Worm (Caenorhabditis elegans) whole organism, L4 larva: ENCODE measurements around the gene F53F8.4.

ENCODE experiments used
- T20F7.1 ChIP-seq: fragments of 200-800 bp; sonication (Bioruptor generic); optimal IDR thresholded peaks from 2 replicates; lab custom pipeline; 2018; ENCODE audit warnings: mild to moderate bottlenecking, missing genetic modification characterization, missing compliant biosample characterization
- ZK546.5 ChIP-seq, 2 experiments: sonication (generic microtip); optimal IDR thresholded peaks; 2 replicates each; lab custom pipeline; 2017; ENCODE audit warnings: missing biosample characterization in 2 of 2, missing genetic modification characterization in 2 of 2
- aha-1 ChIP-seq: fragments of 150-350 bp; peaks from one replicate; lab custom pipeline; 2014; ENCODE audit warnings: missing biosample characterization, missing genetic modification characterization
- hlh-30 ChIP-seq: sonication (generic microtip); optimal IDR thresholded peaks from 2 replicates; lab custom pipeline; 2017; ENCODE audit warnings: antibody characterized with exemption, mild to moderate bottlenecking, missing genetic modification characterization, missing compliant biosample characterization; ENCODE audit not compliant: insufficient read depth
- lin-29 ChIP-seq: fragments of 200-800 bp; sonication (Bioruptor generic); IDR thresholded peaks from 2 replicates; pipeline ENCODE4 v1.3.6; 2022; ENCODE audit warnings: missing genetic modification reagents, missing genetic modification characterization, missing compliant biosample characterization
- lin-39 ChIP-seq: fragments of 150-350 bp; optimal IDR thresholded peaks from 2 replicates; lab custom pipeline; 2014; ENCODE audit warnings: missing biosample characterization, missing genetic modification reagents, missing genetic modification characterization
- mxl-2 ChIP-seq: fragments of 200-800 bp; sonication (Bioruptor generic); conservative IDR thresholded peaks from 2 replicates; pipeline ENCODE4 v1.3.6; 2022; ENCODE audit warnings: missing genetic modification reagents, missing genetic modification characterization, missing compliant biosample characterization
- nhr-76 ChIP-seq: fragments of 150-350 bp; optimal IDR thresholded peaks from 2 replicates; lab custom pipeline; 2014; ENCODE audit warnings: missing biosample characterization, missing genetic modification characterization
- snpc-4 ChIP-seq: fragments of 150-350 bp; optimal IDR thresholded peaks from 2 replicates; lab custom pipeline; 2014; ENCODE audit warnings: missing biosample characterization, missing genetic modification characterization
- unc-130 ChIP-seq: sonication (generic microtip); optimal IDR thresholded peaks from 2 replicates; lab custom pipeline; 2016; ENCODE audit warnings: missing genetic modification reagents, missing genetic modification characterization, missing compliant biosample characterization
- unc-39 ChIP-seq: sonication (generic microtip); optimal IDR thresholded peaks from 2 replicates; lab custom pipeline; 2017; ENCODE audit warnings: missing biosample characterization, missing genetic modification characterization
- zag-1 ChIP-seq: fragments of 150-350 bp; optimal IDR thresholded peaks from 2 replicates; lab custom pipeline; 2014; ENCODE audit warnings: missing biosample characterization, missing genetic modification characterization

- TF ChIP-seq zag-1 (no peak), snpc-4 (tag; lab: Kevin White, UChicago) (no peak), ZK546.5 (tag; optimal IDR thresholded peaks at IDR 0.05; lab: Kevin White, UChicago) (no peak), nhr-76 (no peak), hlh-30 (peak; percentile 19), aha-1 (tag; lab: Kevin White, UChicago) (no peak), T20F7.1 (GFP tag; lab: Kevin White, UChicago) (no peak), mxl-2 (GFP tag; lab: Robert Waterston, UW) (no peak), unc-130 (GFP tag; lab: Kevin White, UChicago) (no peak), unc-39 (tag; lab: Kevin White, UChicago) (no peak), lin-39 (no peak), lin-29 (GFP tag; lab: Robert Waterston, UW) (no peak)
Measured at ce11 chrV:20648868-20649267, 42.6 kb downstream of the F53F8.4 start.
